Fruit fly (Drosophila melanogaster): ENCODE measurements around the gene CG34030.

CG34030 gene

dm6 chr3L:7094548-7095072, 19.6 kb upstream of the CG34030 start, which contains the start of gene form3 (continued):
- TF ChIP-seq fkh (GFP tag; optimal IDR thresholded peaks at IDR 0.05) (no peak), lz (GFP tag; optimal IDR thresholded peaks at IDR 0.05) (no peak), Sox102F (GFP tag; optimal IDR thresholded peaks at IDR 0.05) (no peak), CG31627 (GFP tag; optimal IDR thresholded peaks at IDR 0.05) (no peak), CG6854 (GFP tag; optimal IDR thresholded peaks at IDR 0.05) (peak; percentile 38)

DNA sequence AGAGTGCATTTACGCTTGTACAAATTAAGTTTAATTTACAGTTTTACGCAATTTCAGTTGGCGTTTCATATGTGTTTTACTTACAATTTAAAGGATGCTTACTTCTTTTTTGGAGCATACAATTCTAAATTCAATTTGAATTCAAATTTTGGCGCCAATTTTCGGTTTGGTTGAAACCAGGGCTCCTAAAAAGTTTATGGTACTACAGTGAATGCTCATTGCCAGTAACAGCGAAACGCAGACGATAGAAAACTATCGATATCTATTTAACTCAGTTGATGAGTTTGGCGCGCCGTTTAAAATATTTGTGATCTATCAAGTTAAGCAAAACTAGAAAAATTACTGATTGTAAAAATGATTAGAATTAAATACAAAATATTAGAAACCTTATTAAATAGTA, 19.0 kb upstream of the CG34030 start:
- TF ChIP-seq lz (GFP tag; optimal IDR thresholded peaks at IDR 0.05) (no peak), CG3032 (tag; optimal IDR thresholded peaks at IDR 0.05) (no peak), Hr38 (GFP tag; optimal IDR thresholded peaks at IDR 0.05) (no peak), eg (GFP tag; IDR thresholded peaks at IDR 0.05) (no peak), Hr4 (GFP tag; optimal IDR thresholded peaks at IDR 0.05) (no peak), pdm3 (GFP tag; optimal IDR thresholded peaks at IDR 0.05) (no peak), cyc (GFP tag; optimal IDR thresholded peaks at IDR 0.05) (no peak), dsx (GFP tag; optimal IDR thresholded peaks at IDR 0.05; ENCODE audit: poor library complexity, severe bottlenecking) (no peak), Sox14 (GFP tag; optimal IDR thresholded peaks at IDR 0.05) (no peak), fd85E (GFP tag; optimal IDR thresholded peaks at IDR 0.05) (no peak), fkh (GFP tag; optimal IDR thresholded peaks at IDR 0.05) (no peak), Eip75B (GFP tag; optimal IDR thresholded peaks at IDR 0.05) (no peak), CG7368 (GFP tag; optimal IDR thresholded peaks at IDR 0.05) (no peak), CG11762 (GFP tag; optimal IDR thresholded peaks at IDR 0.05; ENCODE audit: insufficient read depth) (no peak), CG34406 (GFP tag; optimal IDR thresholded peaks at IDR 0.05) (no peak), fd59A (GFP tag; optimal IDR thresholded peaks at IDR 0.05) (no peak), CG11294 (GFP tag; IDR thresholded peaks at IDR 0.05) (no peak)

DNA sequence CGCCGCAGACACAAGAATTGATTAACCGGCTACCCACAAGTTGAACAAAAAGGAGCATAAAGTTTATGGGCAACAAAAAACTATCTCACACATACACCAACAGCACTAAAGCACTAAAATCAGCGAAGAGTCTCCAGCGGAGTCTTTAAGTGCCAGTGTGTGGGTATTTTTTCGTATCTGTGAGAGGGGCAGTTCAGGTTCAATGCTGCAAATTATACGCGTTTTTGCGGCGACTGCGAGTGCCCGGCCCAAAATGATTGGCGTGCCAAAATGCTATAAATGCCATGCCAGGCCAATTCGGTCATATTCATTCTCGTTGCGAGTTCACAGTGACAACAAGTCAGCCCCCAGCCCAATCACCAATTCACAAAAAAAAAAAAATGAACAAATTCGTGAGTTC, 17.9 kb upstream of the CG34030 start, which contains the start of gene Cpr65Ec:
Gene Cpr65Ec, plus strand, starts transcription at position 301 of the 400 bp plus-strand sequence.
- TF ChIP-seq acj6 (GFP tag; optimal IDR thresholded peaks at IDR 0.05) = no peak
- no peak for TF ChIP-seq CG10631 (GFP tag; optimal IDR thresholded peaks at IDR 0.05)
- no peak for TF ChIP-seq Sox102F (GFP tag; optimal IDR thresholded peaks at IDR 0.05)
- TF ChIP-seq CG6163 (GFP tag; IDR thresholded peaks at IDR 0.05) = no peak
- TF ChIP-seq lz (GFP tag; optimal IDR thresholded peaks at IDR 0.05) = no peak
- TF ChIP-seq Gug (GFP tag; IDR thresholded peaks at IDR 0.05) = no peak
- no peak for TF ChIP-seq CG32006 (GFP tag; optimal IDR thresholded peaks at IDR 0.05)
- no peak for TF ChIP-seq Ets21C (GFP tag; optimal IDR thresholded peaks at IDR 0.05)
- no peak for TF ChIP-seq Met (GFP tag; optimal IDR thresholded peaks at IDR 0.05)
- TF ChIP-seq eg (GFP tag; IDR thresholded peaks at IDR 0.05) = no peak
- TF ChIP-seq Eip75B (GFP tag; optimal IDR thresholded peaks at IDR 0.05) = no peak
- no peak for TF ChIP-seq net (GFP tag; optimal IDR thresholded peaks at IDR 0.05)
- no peak for TF ChIP-seq CG11762 (GFP tag; optimal IDR thresholded peaks at IDR 0.05; ENCODE audit: insufficient read depth)
- no peak for TF ChIP-seq OdsH (GFP tag; optimal IDR thresholded peaks at IDR 0.05)
- no peak for TF ChIP-seq CG6808 (GFP tag; optimal IDR thresholded peaks at IDR 0.05)
- TF ChIP-seq fd59A (GFP tag; optimal IDR thresholded peaks at IDR 0.05) = no peak
- no peak for TF ChIP-seq vri (GFP tag; optimal IDR thresholded peaks at IDR 0.05)

dm6 chr3L:7091331-7091904, 16.4 kb upstream of the CG34030 start:
- TF ChIP-seq CG8119 (GFP tag; IDR thresholded peaks at IDR 0.05) (no peak), CG9139 (GFP tag; optimal IDR thresholded peaks at IDR 0.05) (no peak), CG6792 (GFP tag; optimal IDR thresholded peaks at IDR 0.05) (no peak), CG8319 (GFP tag; optimal IDR thresholded peaks at IDR 0.05) (no peak), Blimp-1 (GFP tag; optimal IDR thresholded peaks at IDR 0.05) (peak; percentile 90), acj6 (GFP tag; optimal IDR thresholded peaks at IDR 0.05) (no peak), salr (GFP tag; optimal IDR thresholded peaks at IDR 0.05) (no peak), topi (GFP tag; optimal IDR thresholded peaks at IDR 0.05) (no peak), CG7368 (GFP tag; optimal IDR thresholded peaks at IDR 0.05) (no peak), CG16779 (tag; optimal IDR thresholded peaks at IDR 0.05) (no peak), svp (GFP tag) (peak; percentile 62), OdsH (GFP tag; optimal IDR thresholded peaks at IDR 0.05) (no peak), CG11902 (GFP tag; optimal IDR thresholded peaks at IDR 0.05) (no peak), CG32006 (GFP tag; optimal IDR thresholded peaks at IDR 0.05) (no peak), Hr38 (GFP tag; optimal IDR thresholded peaks at IDR 0.05) (no peak), CG6854 (GFP tag; optimal IDR thresholded peaks at IDR 0.05) (peak; percentile 0), CG3032 (tag; optimal IDR thresholded peaks at IDR 0.05) (no peak), Eip78C (GFP tag) (no peak), CG15336 (GFP tag; IDR thresholded peaks at IDR 0.05) (no peak)

Measured in whole organism, prepupa.